Fruit fly (Drosophila melanogaster): ENCODE measurements around the gene E2f2.

Gene E2f2

dm6 chr2L:21148242-21148641, 8.3 kb downstream of the E2f2 start, which contains the start of gene del:
TSS of gene del (minus strand) at chr2L:21148546.
- TF ChIP-seq ttk (optimal IDR thresholded peaks at IDR 0.05) = no peak
- TF ChIP-seq h (optimal IDR thresholded peaks at IDR 0.05) = no peak
- TF ChIP-seq psq (optimal IDR thresholded peaks at IDR 0.05) = no peak
- TF ChIP-seq Sin3A (optimal IDR thresholded peaks at IDR 0.05) = no peak
- no peak for TF ChIP-seq insv (optimal IDR thresholded peaks at IDR 0.05)
- no peak for TF ChIP-seq Myc (optimal IDR thresholded peaks at IDR 0.05)

dm6 chr2L:21142972-21143385, 13.6 kb downstream of the E2f2 start, which contains the start of gene pths:
TSS of gene pths (plus strand) at chr2L:21143229.
- TF ChIP-seq h (optimal IDR thresholded peaks at IDR 0.05) = no peak
- no peak for TF ChIP-seq ttk (optimal IDR thresholded peaks at IDR 0.05)
- TF ChIP-seq Sin3A (optimal IDR thresholded peaks at IDR 0.05) = no peak
- TF ChIP-seq Myc (optimal IDR thresholded peaks at IDR 0.05) = no peak
- TF ChIP-seq psq (optimal IDR thresholded peaks at IDR 0.05) = no peak
- no peak for TF ChIP-seq insv (optimal IDR thresholded peaks at IDR 0.05)

- TF ChIP-seq Myc (optimal IDR thresholded peaks at IDR 0.05) (no peak), h (optimal IDR thresholded peaks at IDR 0.05) (no peak), ttk (optimal IDR thresholded peaks at IDR 0.05) (no peak), insv (optimal IDR thresholded peaks at IDR 0.05) (no peak), psq (optimal IDR thresholded peaks at IDR 0.05) (no peak), Sin3A (optimal IDR thresholded peaks at IDR 0.05) (no peak)
These were observed 14.1 kb downstream of the E2f2 start for dm6 chr2L:21142501-21142849.

dm6 chr2L:21141714-21142500, 14.6 kb downstream of the E2f2 start, which contains the start of gene Dap160:
TSS of gene Dap160 (minus strand) at chr2L:21142347.
- TF ChIP-seq ttk (optimal IDR thresholded peaks at IDR 0.05) = no peak
- TF ChIP-seq insv (optimal IDR thresholded peaks at IDR 0.05) = no peak
- no peak for TF ChIP-seq Sin3A (optimal IDR thresholded peaks at IDR 0.05)
- TF ChIP-seq psq (optimal IDR thresholded peaks at IDR 0.05) = no peak
- TF ChIP-seq Myc (optimal IDR thresholded peaks at IDR 0.05) = no peak
- TF ChIP-seq h (optimal IDR thresholded peaks at IDR 0.05) = no peak

- TF ChIP-seq Myc (optimal IDR thresholded peaks at IDR 0.05) (no peak), insv (optimal IDR thresholded peaks at IDR 0.05) (no peak), psq (optimal IDR thresholded peaks at IDR 0.05) (no peak), h (optimal IDR thresholded peaks at IDR 0.05) (no peak), Sin3A (optimal IDR thresholded peaks at IDR 0.05) (no peak), ttk (optimal IDR thresholded peaks at IDR 0.05) (no peak)
These were observed 20.8 kb downstream of the E2f2 start for dm6 chr2L:21135764-21136163.

dm6 chr2L:21115687-21116086, 40.9 kb downstream of the E2f2 start:
- TF ChIP-seq psq (optimal IDR thresholded peaks at IDR 0.05) = no peak
- TF ChIP-seq ttk (optimal IDR thresholded peaks at IDR 0.05) = no peak
- TF ChIP-seq insv (optimal IDR thresholded peaks at IDR 0.05) = no peak
- no peak for TF ChIP-seq Myc (optimal IDR thresholded peaks at IDR 0.05)
- TF ChIP-seq Sin3A (optimal IDR thresholded peaks at IDR 0.05) = no peak
- no peak for TF ChIP-seq h (optimal IDR thresholded peaks at IDR 0.05)

dm6 chr2L:21113546-21113945, 43.0 kb downstream of the E2f2 start:
- TF ChIP-seq Myc (optimal IDR thresholded peaks at IDR 0.05) (no peak), insv (optimal IDR thresholded peaks at IDR 0.05) (no peak), ttk (optimal IDR thresholded peaks at IDR 0.05) (no peak), h (optimal IDR thresholded peaks at IDR 0.05) (no peak), Sin3A (optimal IDR thresholded peaks at IDR 0.05) (no peak), psq (optimal IDR thresholded peaks at IDR 0.05) (no peak)

- TF ChIP-seq Myc (optimal IDR thresholded peaks at IDR 0.05) (no peak), Sin3A (optimal IDR thresholded peaks at IDR 0.05) (no peak), psq (optimal IDR thresholded peaks at IDR 0.05) (no peak), insv (optimal IDR thresholded peaks at IDR 0.05) (no peak), ttk (optimal IDR thresholded peaks at IDR 0.05) (no peak), h (optimal IDR thresholded peaks at IDR 0.05) (no peak)
These were observed 44.7 kb downstream of the E2f2 start for dm6 chr2L:21111849-21112248.

dm6 chr2L:21109680-21110079, 46.9 kb downstream of the E2f2 start:
- TF ChIP-seq ttk (optimal IDR thresholded peaks at IDR 0.05) = no peak
- TF ChIP-seq insv (optimal IDR thresholded peaks at IDR 0.05) = no peak
- no peak for TF ChIP-seq h (optimal IDR thresholded peaks at IDR 0.05)
- TF ChIP-seq Myc (optimal IDR thresholded peaks at IDR 0.05) = no peak
- no peak for TF ChIP-seq Sin3A (optimal IDR thresholded peaks at IDR 0.05)
- no peak for TF ChIP-seq psq (optimal IDR thresholded peaks at IDR 0.05)

- no peak for TF ChIP-seq Myc (optimal IDR thresholded peaks at IDR 0.05)
- no peak for TF ChIP-seq psq (optimal IDR thresholded peaks at IDR 0.05)
- no peak for TF ChIP-seq Sin3A (optimal IDR thresholded peaks at IDR 0.05)
- no peak for TF ChIP-seq ttk (optimal IDR thresholded peaks at IDR 0.05)
- TF ChIP-seq insv (optimal IDR thresholded peaks at IDR 0.05) = no peak
- no peak for TF ChIP-seq h (optimal IDR thresholded peaks at IDR 0.05)
These were observed 47.7 kb downstream of the E2f2 start for dm6 chr2L:21108759-21109282.

dm6 chr2L:21107651-21108489, 48.7 kb downstream of the E2f2 start:
- TF ChIP-seq Myc (optimal IDR thresholded peaks at IDR 0.05) (no peak), ttk (optimal IDR thresholded peaks at IDR 0.05) (no peak), psq (optimal IDR thresholded peaks at IDR 0.05) (peak; percentile 80)

dm6 chr2L:21105127-21105526, 51.4 kb downstream of the E2f2 start:
- TF ChIP-seq Sin3A (optimal IDR thresholded peaks at IDR 0.05) = no peak
- no peak for TF ChIP-seq Myc (optimal IDR thresholded peaks at IDR 0.05)
- TF ChIP-seq psq (optimal IDR thresholded peaks at IDR 0.05) = no peak
- TF ChIP-seq insv (optimal IDR thresholded peaks at IDR 0.05) = no peak

Measured in Kc167 (cell line).